Fruit fly (Drosophila melanogaster): ENCODE data around the gene CG6055.

CG6055 gene

dm6 chr2L:7423333-7423895 is 42.9 kb upstream of the CG6055 start:
- TF ChIP-seq ovo (GFP tag; optimal IDR thresholded peaks at IDR 0.05), result peak; percentile 56
- peak; percentile 100 for TF ChIP-seq pad (GFP tag; optimal IDR thresholded peaks at IDR 0.05)
- TF ChIP-seq CG7101 (tag; optimal IDR thresholded peaks at IDR 0.05), result peak; percentile 66
- TF ChIP-seq CG11617 (GFP tag; optimal IDR thresholded peaks at IDR 0.05), result peak; percentile 41
- TF ChIP-seq Crg-1 (GFP tag; optimal IDR thresholded peaks at IDR 0.05), result peak; percentile 29
- peak; percentile 83 for TF ChIP-seq Mnt (GFP tag; optimal IDR thresholded peaks at IDR 0.05)
- peak; percentile 23 for TF ChIP-seq CG33017 (tag; optimal IDR thresholded peaks at IDR 0.05)
- peak; percentile 72 for TF ChIP-seq CG12768 (GFP tag; optimal IDR thresholded peaks at IDR 0.05)
- peak; percentile 71 for TF ChIP-seq bab1 (GFP tag; optimal IDR thresholded peaks at IDR 0.05)
- no peak for TF ChIP-seq CG5204 (GFP tag; optimal IDR thresholded peaks at IDR 0.05)
- TF ChIP-seq cic (GFP tag; optimal IDR thresholded peaks at IDR 0.05), result peak; percentile 78
- peak; percentile 65 for TF ChIP-seq tj (GFP tag; optimal IDR thresholded peaks at IDR 0.05)
- peak; percentile 61 for TF ChIP-seq toe (GFP tag; optimal IDR thresholded peaks at IDR 0.05)
- TF ChIP-seq kay (GFP tag; ENCODE audit: borderline replicate concordance), result no peak
- peak; percentile 68 for TF ChIP-seq CG7045 (GFP tag; optimal IDR thresholded peaks at IDR 0.05)
- no peak for TF ChIP-seq cnc (optimal IDR thresholded peaks at IDR 0.05)
- peak; percentile 74 for TF ChIP-seq CG14711 (tag; optimal IDR thresholded peaks at IDR 0.05)
- TF ChIP-seq Hr96 (GFP tag; optimal IDR thresholded peaks at IDR 0.05), result peak; percentile 77
- TF ChIP-seq Clk (GFP tag; optimal IDR thresholded peaks at IDR 0.05), result peak; percentile 34
- TF ChIP-seq CG1620 (GFP tag; optimal IDR thresholded peaks at IDR 0.05), result peak; percentile 32

DNA sequence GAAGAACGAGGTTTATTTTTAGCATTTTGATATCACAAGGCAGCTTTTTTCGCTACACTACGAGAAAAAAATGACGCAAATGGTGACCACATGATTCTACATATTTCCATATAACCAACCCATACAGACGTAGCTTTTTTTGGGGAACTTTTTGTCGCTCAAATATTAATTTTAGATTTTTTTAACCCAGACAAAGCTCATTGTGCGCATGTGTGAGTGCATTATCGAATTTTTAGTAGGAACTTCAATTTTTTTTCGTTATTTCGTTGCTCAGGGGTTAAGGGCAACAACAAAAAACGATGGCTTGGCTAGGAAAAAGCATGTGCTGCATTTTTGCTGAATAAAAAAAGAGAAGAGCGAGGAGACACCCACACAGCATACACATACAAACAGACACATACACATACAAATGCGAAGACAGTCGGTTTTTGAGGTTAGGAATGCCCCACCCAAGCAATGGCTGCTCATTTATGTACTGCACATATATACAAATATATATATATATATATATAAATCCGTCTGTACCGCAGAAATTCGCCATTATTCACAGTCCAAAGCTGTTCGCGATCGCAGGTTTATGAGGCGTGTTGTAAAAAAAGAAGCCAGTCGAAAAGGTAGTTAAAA is 41.9 kb upstream of the CG6055 start:
- peak; percentile 89 for TF ChIP-seq tj (GFP tag; optimal IDR thresholded peaks at IDR 0.05)
- no peak for TF ChIP-seq CG12768 (GFP tag; optimal IDR thresholded peaks at IDR 0.05)

DNA sequence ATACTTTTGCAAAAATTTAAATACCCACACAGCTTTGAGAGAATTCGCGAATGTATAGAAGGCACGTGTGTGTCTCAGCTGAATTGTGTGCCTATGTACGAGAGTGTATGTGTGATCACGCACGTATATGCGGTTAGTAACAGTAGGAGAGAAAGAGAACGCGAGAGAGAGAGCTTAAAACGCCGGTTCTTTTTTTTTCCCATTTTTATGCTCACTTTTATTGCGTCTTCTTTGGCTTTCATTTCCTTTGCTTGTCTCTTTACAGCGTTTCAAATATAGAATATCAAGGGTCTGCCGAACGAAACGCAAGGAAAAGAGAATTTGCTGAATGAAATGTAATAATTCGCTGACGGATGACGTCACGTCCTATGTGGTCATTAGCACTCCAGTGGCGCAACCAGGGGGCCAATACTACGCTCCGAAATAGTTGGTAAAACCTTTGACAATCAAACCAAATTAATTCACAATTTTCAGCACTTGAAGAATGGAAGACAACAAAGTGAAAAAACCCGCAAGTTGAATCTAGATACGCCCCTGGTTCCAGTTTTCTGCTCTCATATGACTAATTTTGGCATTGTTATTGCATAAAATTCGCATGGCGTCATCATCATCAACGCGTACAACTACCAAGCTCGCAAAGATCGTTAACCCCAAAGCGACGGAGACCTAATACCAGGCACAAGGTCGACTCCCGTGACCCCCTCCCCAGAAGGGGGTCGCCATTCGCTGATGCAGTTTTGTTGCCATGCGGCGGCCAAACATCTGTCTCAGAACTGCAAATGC is 41.2 kb upstream of the CG6055 start:
- TF ChIP-seq kay (GFP tag; ENCODE audit: borderline replicate concordance), result peak; percentile 94
- peak; percentile 59 for TF ChIP-seq cic (GFP tag; optimal IDR thresholded peaks at IDR 0.05)
- peak; percentile 72 for TF ChIP-seq CG11617 (GFP tag; optimal IDR thresholded peaks at IDR 0.05)
- TF ChIP-seq Crg-1 (GFP tag; optimal IDR thresholded peaks at IDR 0.05), result peak; percentile 59
- peak; percentile 9 for TF ChIP-seq Hr96 (GFP tag; optimal IDR thresholded peaks at IDR 0.05)
- peak; percentile 90 for TF ChIP-seq CG7101 (tag; optimal IDR thresholded peaks at IDR 0.05)
- peak; percentile 59 for TF ChIP-seq tj (GFP tag; optimal IDR thresholded peaks at IDR 0.05)
- peak; percentile 51 for TF ChIP-seq CG1620 (GFP tag; optimal IDR thresholded peaks at IDR 0.05)
- no peak for TF ChIP-seq ovo (GFP tag; optimal IDR thresholded peaks at IDR 0.05)
- peak; percentile 87 for TF ChIP-seq CG12768 (GFP tag; optimal IDR thresholded peaks at IDR 0.05)
- no peak for TF ChIP-seq toe (GFP tag; optimal IDR thresholded peaks at IDR 0.05)
- no peak for TF ChIP-seq cnc (optimal IDR thresholded peaks at IDR 0.05)
- peak; percentile 74 for TF ChIP-seq CG7045 (GFP tag; optimal IDR thresholded peaks at IDR 0.05)
- peak; percentile 84 for TF ChIP-seq bab1 (GFP tag; optimal IDR thresholded peaks at IDR 0.05)
- TF ChIP-seq Clk (GFP tag; optimal IDR thresholded peaks at IDR 0.05), result peak; percentile 10
- TF ChIP-seq CG14711 (tag; optimal IDR thresholded peaks at IDR 0.05), result peak; percentile 86
- no peak for TF ChIP-seq CG5204 (GFP tag; optimal IDR thresholded peaks at IDR 0.05)
- TF ChIP-seq CG33017 (tag; optimal IDR thresholded peaks at IDR 0.05), result peak; percentile 89
- TF ChIP-seq pad (GFP tag; optimal IDR thresholded peaks at IDR 0.05), result peak; percentile 22
- TF ChIP-seq Mnt (GFP tag; optimal IDR thresholded peaks at IDR 0.05), result no peak

DNA sequence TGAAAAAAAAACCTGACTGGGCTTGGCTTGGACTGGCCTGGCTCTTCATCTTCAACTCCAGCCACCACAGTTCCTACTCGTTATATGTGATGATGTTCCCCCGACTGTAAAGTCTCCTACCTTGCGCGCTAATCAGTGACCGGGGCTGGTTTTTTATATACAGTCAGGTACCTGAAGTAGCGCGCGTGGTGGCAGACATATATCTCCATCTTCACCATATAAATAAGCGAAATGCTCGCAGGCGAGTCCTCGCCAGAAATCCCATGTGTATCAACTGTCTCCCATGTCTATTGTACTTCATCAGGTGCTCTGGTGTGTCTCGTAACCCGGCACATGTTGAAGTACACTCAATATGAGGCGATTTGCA is 40.7 kb upstream of the CG6055 start:
- no peak for TF ChIP-seq CG11617 (GFP tag; optimal IDR thresholded peaks at IDR 0.05)
- no peak for TF ChIP-seq CG7101 (tag; optimal IDR thresholded peaks at IDR 0.05)
- TF ChIP-seq bab1 (GFP tag; optimal IDR thresholded peaks at IDR 0.05), result no peak
- TF ChIP-seq cnc (optimal IDR thresholded peaks at IDR 0.05), result no peak
- TF ChIP-seq CG33017 (tag; optimal IDR thresholded peaks at IDR 0.05), result no peak
- no peak for TF ChIP-seq CG7045 (GFP tag; optimal IDR thresholded peaks at IDR 0.05)

- TF ChIP-seq Hr96 (GFP tag; optimal IDR thresholded peaks at IDR 0.05), result peak; percentile 8
- TF ChIP-seq ovo (GFP tag; optimal IDR thresholded peaks at IDR 0.05), result peak; percentile 10
- no peak for TF ChIP-seq Crg-1 (GFP tag; optimal IDR thresholded peaks at IDR 0.05)
- TF ChIP-seq toe (GFP tag; optimal IDR thresholded peaks at IDR 0.05), result peak; percentile 46
- peak; percentile 13 for TF ChIP-seq bab1 (GFP tag; optimal IDR thresholded peaks at IDR 0.05)
- TF ChIP-seq CG7045 (GFP tag; optimal IDR thresholded peaks at IDR 0.05), result no peak
- peak; percentile 64 for TF ChIP-seq CG7101 (tag; optimal IDR thresholded peaks at IDR 0.05)
- no peak for TF ChIP-seq cic (GFP tag; optimal IDR thresholded peaks at IDR 0.05)
- no peak for TF ChIP-seq Mnt (GFP tag; optimal IDR thresholded peaks at IDR 0.05)
- TF ChIP-seq CG33017 (tag; optimal IDR thresholded peaks at IDR 0.05), result peak; percentile 54
- TF ChIP-seq pad (GFP tag; optimal IDR thresholded peaks at IDR 0.05), result peak; percentile 6
- TF ChIP-seq kay (GFP tag; ENCODE audit: borderline replicate concordance), result no peak
- TF ChIP-seq cnc (optimal IDR thresholded peaks at IDR 0.05), result no peak
- peak; percentile 36 for TF ChIP-seq CG1620 (GFP tag; optimal IDR thresholded peaks at IDR 0.05)
- peak; percentile 57 for TF ChIP-seq CG14711 (tag; optimal IDR thresholded peaks at IDR 0.05)
- no peak for TF ChIP-seq CG12768 (GFP tag; optimal IDR thresholded peaks at IDR 0.05)
- peak; percentile 30 for TF ChIP-seq CG5204 (GFP tag; optimal IDR thresholded peaks at IDR 0.05)
- TF ChIP-seq Clk (GFP tag; optimal IDR thresholded peaks at IDR 0.05), result peak; percentile 8
- no peak for TF ChIP-seq CG11617 (GFP tag; optimal IDR thresholded peaks at IDR 0.05)
- TF ChIP-seq tj (GFP tag; optimal IDR thresholded peaks at IDR 0.05), result peak; percentile 23
Measured at dm6 chr2L:7426326-7427066, 39.8 kb upstream of the CG6055 start, which contains the start of gene muc. Gene muc, plus strand, starts transcription at chr2L:7426866.
